Fruit fly (Drosophila melanogaster): ENCODE data around the gene CG34316.

Gene CG34316

DNA sequence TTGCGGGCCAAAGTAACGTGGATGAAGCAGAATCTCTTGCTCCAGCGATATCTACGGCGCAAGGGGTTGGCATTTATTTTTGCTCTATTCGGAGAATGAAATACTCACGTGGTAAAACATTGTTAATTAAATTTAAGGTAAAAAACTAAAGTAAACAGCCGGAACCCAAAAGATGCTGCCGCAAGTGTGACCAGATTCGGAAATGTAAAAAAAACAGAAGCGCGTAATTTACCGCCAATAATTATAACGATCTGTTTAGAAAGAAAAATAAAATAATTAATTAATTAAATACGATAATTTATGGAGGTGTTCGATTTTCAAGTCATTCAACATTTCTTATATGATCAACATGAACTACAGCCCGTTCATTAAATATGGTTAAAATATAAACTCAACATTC, 7.4 kb upstream of the CG34316 start, which contains the start of gene Polr2G:
Gene Polr2G (minus strand): TSS at position 208 of the 400 bp plus-strand sequence.
- TF ChIP-seq Pif1A (GFP tag; optimal IDR thresholded peaks at IDR 0.05) (no peak), CG14655 (GFP tag; optimal IDR thresholded peaks at IDR 0.05) (no peak), fd96Ca (GFP tag; IDR thresholded peaks at IDR 0.05) (no peak), CG8301 (tag; optimal IDR thresholded peaks at IDR 0.05) (no peak), CG10348 (GFP tag; IDR thresholded peaks at IDR 0.05) (no peak)

DNA sequence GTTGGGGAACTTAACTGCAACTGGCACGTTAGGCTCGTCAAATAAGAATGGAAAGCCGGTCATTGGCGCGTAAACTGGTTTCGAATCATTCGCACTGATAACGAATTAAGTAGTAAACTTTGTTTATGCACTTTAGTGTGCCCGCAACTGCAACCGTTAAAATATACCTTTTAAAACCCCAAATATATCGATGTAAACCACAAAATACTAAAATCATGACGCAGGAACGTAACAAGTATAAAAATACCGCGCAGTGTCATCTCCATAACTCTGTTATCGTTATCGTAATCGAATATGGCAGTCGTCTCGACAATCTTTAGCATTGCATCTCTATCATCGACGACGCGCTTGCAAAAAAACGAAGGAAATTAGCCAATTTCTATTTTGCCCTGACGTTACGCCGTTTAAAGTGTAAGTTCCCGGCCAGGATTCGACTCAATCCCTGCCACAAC, 5.1 kb upstream of the CG34316 start, which contains the start of the genes CG31344 and Caf1-55:
Gene CG31344 (minus strand): TSS at position 51 of the 452 bp plus-strand sequence.
Gene Caf1-55 (plus strand): TSS at position 298 of the 452 bp plus-strand sequence.
- no peak for TF ChIP-seq CG13204 (GFP tag; optimal IDR thresholded peaks at IDR 0.05)
- TF ChIP-seq EcR (GFP tag; optimal IDR thresholded peaks at IDR 0.05): peak; percentile 12
- TF ChIP-seq gl (tag; optimal IDR thresholded peaks at IDR 0.05): no peak

DNA sequence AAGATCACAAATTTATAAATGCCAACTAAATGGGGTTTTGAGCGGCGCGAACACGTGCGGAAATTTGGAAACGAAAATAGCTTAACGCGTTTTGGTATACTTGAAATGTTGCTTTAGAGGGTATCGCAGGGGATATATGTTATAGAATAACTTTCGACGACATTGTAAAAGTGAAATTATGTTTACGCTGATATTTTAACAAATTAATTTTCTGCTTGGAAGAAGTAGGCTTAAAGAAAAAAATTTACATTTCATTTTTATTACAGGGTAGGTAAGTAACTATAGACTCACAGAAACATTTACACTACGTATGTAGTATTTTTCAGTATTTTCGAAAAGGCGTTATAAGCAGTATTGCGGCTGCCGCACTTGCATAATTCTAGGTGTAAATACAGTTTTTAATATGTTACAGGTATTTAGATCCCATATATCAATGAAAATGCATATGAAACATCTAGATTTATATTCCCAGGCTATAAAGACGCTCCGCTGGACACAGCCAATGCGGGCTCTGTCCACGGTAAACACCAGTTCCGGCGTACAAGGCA, 982 bp upstream of the CG34316 start, which contains the start of the genes Art3 and mRpS10:
Gene Art3 (minus strand): TSS at position 80 of the 548 bp plus-strand sequence.
Gene mRpS10 (plus strand): TSS at position 337 of the 548 bp plus-strand sequence.
- TF ChIP-seq Pif1B (GFP tag; optimal IDR thresholded peaks at IDR 0.05): peak; percentile 99
- TF ChIP-seq EcR (GFP tag; optimal IDR thresholded peaks at IDR 0.05): no peak
- TF ChIP-seq gl (tag; optimal IDR thresholded peaks at IDR 0.05): peak; percentile 99
- peak; percentile 100 for TF ChIP-seq CG9948 (tag; optimal IDR thresholded peaks at IDR 0.05)
- TF ChIP-seq Pif1A (GFP tag; optimal IDR thresholded peaks at IDR 0.05): peak; percentile 99
- TF ChIP-seq CG8301 (tag; optimal IDR thresholded peaks at IDR 0.05): peak; percentile 100
- TF ChIP-seq Snoo (tag; optimal IDR thresholded peaks at IDR 0.05): peak; percentile 100
- peak; percentile 100 for TF ChIP-seq CG17806 (tag; optimal IDR thresholded peaks at IDR 0.05)
- peak; percentile 100 for TF ChIP-seq rn (GFP tag; IDR thresholded peaks at IDR 0.05)
- TF ChIP-seq CG15710 (tag; optimal IDR thresholded peaks at IDR 0.05): peak; percentile 100
- TF ChIP-seq CG4496 (GFP tag; IDR thresholded peaks at IDR 0.05): peak; percentile 100
- TF ChIP-seq Ets98B (GFP tag; IDR thresholded peaks at IDR 0.05): peak; percentile 100
- TF ChIP-seq CG32121 (GFP tag; IDR thresholded peaks at IDR 0.05): peak; percentile 100
- TF ChIP-seq CG8159 (tag; optimal IDR thresholded peaks at IDR 0.05): peak; percentile 100
- peak; percentile 100 for TF ChIP-seq CG34367 (tag; optimal IDR thresholded peaks at IDR 0.05)
- peak; percentile 100 for TF ChIP-seq CG12605 (GFP tag; IDR thresholded peaks at IDR 0.05)
- no peak for TF ChIP-seq CG13204 (GFP tag; optimal IDR thresholded peaks at IDR 0.05)
- peak; percentile 99 for TF ChIP-seq CG10348 (GFP tag; IDR thresholded peaks at IDR 0.05)
- TF ChIP-seq CG14655 (GFP tag; optimal IDR thresholded peaks at IDR 0.05): peak; percentile 100
- peak; percentile 89 for TF ChIP-seq fd96Ca (GFP tag; IDR thresholded peaks at IDR 0.05)
- no peak for TF ChIP-seq D1 (tag; optimal IDR thresholded peaks at IDR 0.05)

- TF ChIP-seq CG17806 (tag; optimal IDR thresholded peaks at IDR 0.05) (no peak), CG8159 (tag; optimal IDR thresholded peaks at IDR 0.05) (no peak), CG14655 (GFP tag; optimal IDR thresholded peaks at IDR 0.05) (no peak), CG12605 (GFP tag; IDR thresholded peaks at IDR 0.05) (no peak), CG34367 (tag; optimal IDR thresholded peaks at IDR 0.05) (no peak), fd96Ca (GFP tag; IDR thresholded peaks at IDR 0.05) (no peak), CG4496 (GFP tag; IDR thresholded peaks at IDR 0.05) (no peak)
Measured at dm6 chr3R:15231635-15232138, 1.3 kb downstream of the CG34316 start.

dm6 chr3R:15242186-15243045, 12.0 kb downstream of the CG34316 start, which contains the start of the genes tefu and Hsc70-4:
Gene tefu, minus strand, starts transcription at chr3R:15242236.
Gene Hsc70-4, plus strand, starts transcription at chr3R:15242687.
- TF ChIP-seq CG12605 (GFP tag; IDR thresholded peaks at IDR 0.05) (0 out of 2 replicates have a peak, but pooled peaks have one; percentile 23), CG8159 (tag; optimal IDR thresholded peaks at IDR 0.05) (peak; percentile 87), fd96Ca (GFP tag; IDR thresholded peaks at IDR 0.05) (peak; percentile 80), rn (GFP tag; IDR thresholded peaks at IDR 0.05) (peak; percentile 75), CG32121 (GFP tag; IDR thresholded peaks at IDR 0.05) (peak; percentile 77), CG4496 (GFP tag; IDR thresholded peaks at IDR 0.05) (peak; percentile 78; the same call in 2 of the 3 replicates), Snoo (tag; optimal IDR thresholded peaks at IDR 0.05) (peak; percentile 14), CG10348 (GFP tag; IDR thresholded peaks at IDR 0.05) (0 out of 2 replicates have a peak, but pooled peaks have one; percentile 43), EcR (GFP tag; optimal IDR thresholded peaks at IDR 0.05) (peak; percentile 29), Pif1A (GFP tag; optimal IDR thresholded peaks at IDR 0.05) (no peak), CG15710 (tag; optimal IDR thresholded peaks at IDR 0.05) (peak; percentile 65), D1 (tag; optimal IDR thresholded peaks at IDR 0.05) (no peak), CG34367 (tag; optimal IDR thresholded peaks at IDR 0.05) (no peak)

DNA sequence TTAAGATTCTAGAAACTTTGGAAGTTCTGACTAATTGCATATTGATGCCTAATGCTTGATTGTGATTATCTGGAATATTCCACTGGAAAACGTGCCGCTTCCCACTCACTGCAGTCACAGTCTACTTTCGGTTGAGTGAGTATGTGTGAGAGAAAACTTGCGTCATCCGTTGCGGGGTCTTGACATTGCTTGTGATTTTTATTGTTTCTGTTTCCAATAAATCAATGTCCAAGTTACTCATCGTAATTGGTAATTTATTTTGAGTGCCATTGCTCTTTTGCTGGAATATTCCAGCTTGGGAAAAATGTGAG, 12.6 kb downstream of the CG34316 start:
- TF ChIP-seq D1 (tag; optimal IDR thresholded peaks at IDR 0.05) (no peak), CG9948 (tag; optimal IDR thresholded peaks at IDR 0.05) (no peak)

Data from whole organism, pupa.